Worm (Caenorhabditis elegans) whole organism, young adult: ENCODE results near the gene ugt-66.

Experiments used
- B0035.1 ChIP-seq: sonication (generic microtip); optimal IDR thresholded peaks from 2 replicates; lab custom pipeline; 2016; ENCODE audit warnings: missing genetic modification characterization, mild to moderate bottlenecking, missing compliant biosample characterization, missing genotype, missing genetic modification reagents
- C17E4.6 ChIP-seq: fragments of 200-800 bp; sonication (Bioruptor generic); IDR thresholded peaks from 2 replicates; pipeline ENCODE4 v1.3.6; 2022; ENCODE audit warnings: missing genetic modification reagents, missing genetic modification characterization, missing compliant biosample characterization
- D2030.7 ChIP-seq: fragments of 200-800 bp; sonication (Bioruptor generic); IDR thresholded peaks from 2 replicates; pipeline ENCODE4 v1.3.6; 2022; ENCODE audit warnings: missing genetic modification reagents, missing genetic modification characterization, missing compliant biosample characterization
- F10E7.11 ChIP-seq: sonication (generic microtip); optimal IDR thresholded peaks from 2 replicates; lab custom pipeline; 2017; ENCODE audit warnings: mild to moderate bottlenecking, missing genetic modification characterization, moderate library complexity, missing compliant biosample characterization
- F49E8.2 ChIP-seq: sonication (generic microtip); optimal IDR thresholded peaks from 3 replicates; lab custom pipeline; 2017; ENCODE audit warnings: missing genetic modification characterization, mild to moderate bottlenecking, missing compliant biosample characterization, antibody characterized with exemption, moderate library complexity; ENCODE audit not compliant: insufficient read depth
- F57C9.4 ChIP-seq: sonication (generic microtip); optimal IDR thresholded peaks from 2 replicates; lab custom pipeline; 2017; ENCODE audit warnings: mild to moderate bottlenecking, missing genetic modification characterization, missing compliant biosample characterization
- T26A5.8 ChIP-seq: sonication (generic microtip); optimal IDR thresholded peaks from 2 replicates; lab custom pipeline; 2016; ENCODE audit warnings: missing genetic modification characterization, missing compliant biosample characterization
- Y53G8AR.9 ChIP-seq: fragments of 200-800 bp; sonication (Bioruptor generic); conservative IDR thresholded peaks from 2 replicates; pipeline ENCODE4 v1.3.6; 2022; ENCODE audit warnings: missing genetic modification reagents, missing genetic modification characterization, missing compliant biosample characterization
- Y79H2A.3 ChIP-seq: fragments of 200-800 bp; sonication (Bioruptor generic); conservative IDR thresholded peaks from 2 replicates; pipeline ENCODE4 v1.3.6; 2022; ENCODE audit warnings: missing genetic modification reagents, missing genetic modification characterization, missing compliant biosample characterization
- athp-1 ChIP-seq: sonication (generic microtip); optimal IDR thresholded peaks from 2 replicates; lab custom pipeline; 2017; ENCODE audit warnings: mild to moderate bottlenecking, missing genetic modification characterization, missing compliant biosample characterization
- bed-1 ChIP-seq: fragments of 200-800 bp; sonication (Bioruptor generic); IDR thresholded peaks from 2 replicates; pipeline ENCODE4 v1.3.6; 2022; ENCODE audit warnings: missing genetic modification reagents, missing genetic modification characterization, missing compliant biosample characterization
- ccch-3 ChIP-seq: fragments of 200-800 bp; sonication (Bioruptor generic); optimal IDR thresholded peaks from 2 replicates; lab custom pipeline; 2018; ENCODE audit warnings: mild to moderate bottlenecking, missing genetic modification characterization, missing compliant biosample characterization
- cebp-1 ChIP-seq, 2 experiments: fragments of 200-800 bp in 1 of 2; sonication (Bioruptor generic) in 1 of 2; sonication (generic microtip) in 1 of 2; IDR thresholded peaks in 1 of 2; optimal IDR thresholded peaks in 1 of 2; 2 replicates each; pipeline versions ENCODE4 v1.3.6 to Lab custom; 2017 to 2022; ENCODE audit warnings: missing compliant biosample characterization in 2 of 2, missing genetic modification characterization in 2 of 2, mild to moderate bottlenecking in 1 of 2, missing genetic modification reagents in 1 of 2, moderate library complexity in 1 of 2
- ceh-40 ChIP-seq: fragments of 200-800 bp; sonication (Bioruptor generic); IDR thresholded peaks from 2 replicates; pipeline ENCODE4 v1.3.6; 2022; ENCODE audit warnings: missing genetic modification characterization, missing compliant biosample characterization
- ceh-79 ChIP-seq: sonication (generic microtip); optimal IDR thresholded peaks from 2 replicates; lab custom pipeline; 2017; ENCODE audit warnings: mild to moderate bottlenecking, missing genetic modification characterization, missing compliant biosample characterization
- egl-18 ChIP-seq: fragments of 200-800 bp; sonication (Bioruptor generic); IDR thresholded peaks from 2 replicates; pipeline ENCODE4 v1.3.6; 2022; ENCODE audit warnings: missing genetic modification reagents, missing genetic modification characterization, missing compliant biosample characterization
- ekl-4 ChIP-seq: fragments of 200-800 bp; sonication (Bioruptor generic); IDR thresholded peaks from 2 replicates; pipeline ENCODE4 v1.3.6; 2022; ENCODE audit warnings: missing genetic modification reagents, missing genetic modification characterization, missing compliant biosample characterization
- hlh-26 ChIP-seq: fragments of 200-800 bp; sonication (Bioruptor generic); conservative IDR thresholded peaks from 2 replicates; pipeline ENCODE4 v1.3.6; 2022; ENCODE audit warnings: missing genetic modification reagents, missing genetic modification characterization, missing compliant biosample characterization
- hmg-20 ChIP-seq: fragments of 200-800 bp; sonication (Bioruptor generic); IDR thresholded peaks from 2 replicates; pipeline ENCODE4 v1.3.6; 2022; ENCODE audit warnings: missing genetic modification reagents, missing genetic modification characterization, missing compliant biosample characterization
- let-607 ChIP-seq, 2 experiments: fragments of 200-800 bp in 1 of 2; sonication (Bioruptor generic) in 1 of 2; sonication (generic microtip) in 1 of 2; optimal IDR thresholded peaks; 2 replicates each; lab custom pipeline; 2016 to 2018; ENCODE audit warnings: mild to moderate bottlenecking in 2 of 2, missing compliant biosample characterization in 2 of 2, missing genetic modification characterization in 2 of 2, moderate library complexity in 2 of 2, missing genotype in 1 of 2
- lin-26 ChIP-seq: fragments of 200-800 bp; sonication (Bioruptor generic); IDR thresholded peaks from 2 replicates; pipeline ENCODE4 v1.3.6; 2022; ENCODE audit warnings: missing genetic modification reagents, missing genetic modification characterization, missing compliant biosample characterization
- lin-35 ChIP-seq, 3 experiments: fragments of 150-350 bp in 2 of 3; sonication (generic microtip) in 1 of 3; optimal IDR thresholded peaks; 2 replicates each; lab custom pipeline; 2014 to 2018; ENCODE audit warnings: missing biosample characterization in 3 of 3, missing genetic modification characterization in 3 of 3, missing genetic modification reagents in 3 of 3
- lsy-27 ChIP-seq: sonication (generic microtip); optimal IDR thresholded peaks from 2 replicates; lab custom pipeline; 2017; ENCODE audit warnings: missing genetic modification characterization, mild to moderate bottlenecking, missing compliant biosample characterization, antibody characterized with exemption, missing genotype, borderline replicate concordance; ENCODE audit not compliant: insufficient read depth
- madf-10 ChIP-seq: sonication (generic microtip); optimal IDR thresholded peaks from 2 replicates; lab custom pipeline; 2016; ENCODE audit warnings: mild to moderate bottlenecking, missing genetic modification characterization, missing compliant biosample characterization
- madf-3 ChIP-seq: fragments of 200-800 bp; sonication (Bioruptor generic); IDR thresholded peaks from 2 replicates; pipeline ENCODE4 v1.3.6; 2022; ENCODE audit warnings: missing genetic modification reagents, missing genetic modification characterization, missing compliant biosample characterization
- mcd-1 ChIP-seq: fragments of 200-800 bp; sonication (Bioruptor generic); IDR thresholded peaks from 2 replicates; pipeline ENCODE4 v1.3.6; 2022; ENCODE audit warnings: missing genetic modification reagents, missing genetic modification characterization, missing compliant biosample characterization
- nfya-2 ChIP-seq: fragments of 200-800 bp; sonication (Bioruptor generic); IDR thresholded peaks from 2 replicates; pipeline ENCODE4 v1.3.6; 2022; ENCODE audit warnings: missing genetic modification reagents, missing genetic modification characterization, missing compliant biosample characterization
- nhr-179 ChIP-seq: sonication (generic microtip); optimal IDR thresholded peaks from 2 replicates; lab custom pipeline; 2016; ENCODE audit warnings: mild to moderate bottlenecking, missing genetic modification characterization, missing compliant biosample characterization
- nhr-80 ChIP-seq: sonication (generic microtip); optimal IDR thresholded peaks from 2 replicates; lab custom pipeline; 2016; ENCODE audit warnings: missing genetic modification characterization, missing compliant biosample characterization
- nhr-90 ChIP-seq: sonication (generic microtip); optimal IDR thresholded peaks from 2 replicates; lab custom pipeline; 2016; ENCODE audit warnings: missing genotype, mild to moderate bottlenecking, missing genetic modification characterization, missing compliant biosample characterization
- pbrm-1 ChIP-seq: fragments of 200-800 bp; sonication (Bioruptor generic); IDR thresholded peaks from 2 replicates; pipeline ENCODE4 v1.3.6; 2022; ENCODE audit warnings: missing genetic modification reagents, missing genetic modification characterization, missing compliant biosample characterization
- snpc-4 ChIP-seq, 5 experiments: fragments of 150-350 bp in 1 of 5; sonication (generic microtip) in 4 of 5; optimal IDR thresholded peaks; 2 replicates each; lab custom pipeline; 2014 to 2018; ENCODE audit warnings: missing genetic modification characterization in 5 of 5, missing biosample characterization in 3 of 5, antibody characterized with exemption in 2 of 5, mild to moderate bottlenecking in 2 of 5, missing compliant biosample characterization in 2 of 5, missing genotype in 2 of 5, moderate library complexity in 2 of 5, missing genetic modification reagents in 1 of 5
- sptf-2 ChIP-seq: fragments of 200-800 bp; sonication (Bioruptor generic); optimal IDR thresholded peaks from 2 replicates; lab custom pipeline; 2018; ENCODE audit warnings: mild to moderate bottlenecking, missing genetic modification characterization, missing compliant biosample characterization
- tbp1 ChIP-seq: fragments of 200-800 bp; sonication (Bioruptor generic); optimal IDR thresholded peaks from 2 replicates; lab custom pipeline; 2018; ENCODE audit warnings: mild to moderate bottlenecking, missing genetic modification characterization, missing compliant biosample characterization
- tbx-9 ChIP-seq: sonication (generic microtip); optimal IDR thresholded peaks from 2 replicates; lab custom pipeline; 2016; ENCODE audit warnings: borderline replicate concordance, missing genetic modification characterization, inconsistent platforms, missing compliant biosample characterization
- tlf-1 ChIP-seq: fragments of 200-800 bp; sonication (Bioruptor generic); optimal IDR thresholded peaks from 2 replicates; lab custom pipeline; 2018; ENCODE audit warnings: mild to moderate bottlenecking, missing genetic modification characterization, missing compliant biosample characterization
- unc-62 ChIP-seq: fragments of 150-350 bp; optimal IDR thresholded peaks from 2 replicates; lab custom pipeline; 2014; ENCODE audit warnings: missing biosample characterization, missing genetic modification reagents, missing genetic modification characterization
- xnd-1 ChIP-seq: sonication (generic microtip); optimal IDR thresholded peaks from 2 replicates; lab custom pipeline; 2016; ENCODE audit warnings: missing genotype, missing genetic modification reagents, missing genetic modification characterization, missing compliant biosample characterization
- ztf-18 ChIP-seq: sonication (generic microtip); optimal IDR thresholded peaks from 2 replicates; lab custom pipeline; 2016; ENCODE audit warnings: missing genotype, mild to moderate bottlenecking, missing genetic modification characterization, missing compliant biosample characterization
- ztf-28 ChIP-seq: fragments of 200-800 bp; sonication (Bioruptor generic); IDR thresholded peaks from 2 replicates; pipeline ENCODE4 v1.3.6; 2022; ENCODE audit warnings: missing genetic modification reagents, missing genetic modification characterization, missing compliant biosample characterization

Gene ugt-66

ce11 chrIII:6164253-6164971, 30.0 kb downstream of the ugt-66 start, which contains the start of gene F42A10.9 (continued):
- no peak for TF ChIP-seq hlh-26
- peak; percentile 38; the same call in 1 of the 2 replicates for TF ChIP-seq pbrm-1
- TF ChIP-seq F57C9.4 (tag; lab: Kevin White, UChicago) = no peak
- no peak for TF ChIP-seq cebp-1 (GFP tag; IDR thresholded peaks at IDR 0.05; lab: Robert Waterston, UW)
- TF ChIP-seq cebp-1 (tag; optimal IDR thresholded peaks at IDR 0.05; lab: Kevin White, UChicago) = peak; percentile 59
- no peak for TF ChIP-seq ztf-28
- no peak for TF ChIP-seq lin-35 (GFP tag; optimal IDR thresholded peaks at IDR 0.05; lab: Kevin White, UChicago)
- TF ChIP-seq sptf-2 (GFP tag; lab: Kevin White, UChicago) = no peak
- peak; percentile 20 for TF ChIP-seq ztf-18
- TF ChIP-seq madf-10 (tag; lab: Kevin White, UChicago) = no peak
- TF ChIP-seq, all 124 proteins: peak for 16

ce11 chrIII:6163381-6163780, 31.0 kb downstream of the ugt-66 start:
- TF ChIP-seq ceh-79 (tag; lab: Kevin White, UChicago) (no peak), egl-18 (GFP tag; lab: Robert Waterston, UW) (no peak), unc-62 (GFP tag; lab: Kevin White, UChicago) (peak; percentile 52), ekl-4 (GFP tag; lab: Robert Waterston, UW) (no peak), let-607 (tag; optimal IDR thresholded peaks at IDR 0.05; lab: Kevin White, UChicago) (peak; percentile 77 to 94), F10E7.11 (tag; lab: Kevin White, UChicago) (no peak), nhr-80 (tag; lab: Kevin White, UChicago) (peak; percentile 60), tbp1 (GFP tag; lab: Kevin White, UChicago) (no peak), Y53G8AR.9 (no peak)

- 0 out of 2 replicates have a peak, but pooled peaks have one; percentile 56 for TF ChIP-seq ceh-40 (GFP tag; lab: Robert Waterston, UW)
- TF ChIP-seq let-607 (tag; optimal IDR thresholded peaks at IDR 0.05; lab: Kevin White, UChicago) = peak; percentile 48 to 68
- peak; percentile 8 for TF ChIP-seq tlf-1
- TF ChIP-seq nfya-2 = no peak
- TF ChIP-seq F49E8.2 (tag; lab: Kevin White, UChicago) = peak; percentile 60
- TF ChIP-seq T26A5.8 (tag; lab: Kevin White, UChicago) = peak; percentile 76
- peak; percentile 78 for TF ChIP-seq nhr-90 (tag; lab: Kevin White, UChicago)
- peak; percentile 62 for TF ChIP-seq mcd-1 (GFP tag; lab: Robert Waterston, UW)
- peak; percentile 87 for TF ChIP-seq D2030.7 (GFP tag; lab: Robert Waterston, UW)
- 0 out of 2 replicates have a peak, but pooled peaks have one; percentile 66 for TF ChIP-seq madf-3
- TF ChIP-seq athp-1 (tag; lab: Kevin White, UChicago) = peak; percentile 71
- no peak for TF ChIP-seq Y79H2A.3 (GFP tag; lab: Robert Waterston, UW)
- no peak for TF ChIP-seq nhr-179 (tag; lab: Kevin White, UChicago)
- TF ChIP-seq lsy-27 (tag; lab: Kevin White, UChicago) = peak; percentile 37
- peak; percentile 30 for TF ChIP-seq snpc-4 (GFP tag; optimal IDR thresholded peaks at IDR 0.05; lab: Kevin White, UChicago)
- TF ChIP-seq snpc-4 (tag; optimal IDR thresholded peaks at IDR 0.05; lab: Kevin White, UChicago) = peak in 3 of 4 experiments; percentile 21 to 65 (median 44)
- TF ChIP-seq ztf-18 = peak; percentile 72
- TF ChIP-seq ccch-3 (GFP tag; lab: Kevin White, UChicago) = no peak
- TF ChIP-seq xnd-1 (tag; lab: Kevin White, UChicago) = no peak
- 0 out of 2 replicates have a peak, but pooled peaks have one; percentile 41 for TF ChIP-seq C17E4.6 (GFP tag; lab: Robert Waterston, UW)
- peak; percentile 46; the same call in 1 of the 2 replicates for TF ChIP-seq hmg-20 (GFP tag; lab: Robert Waterston, UW)
- peak; percentile 88 for TF ChIP-seq lin-26 (GFP tag; lab: Robert Waterston, UW)
- no peak for TF ChIP-seq tbx-9
- no peak for TF ChIP-seq B0035.1 (tag; lab: Kevin White, UChicago)
- TF ChIP-seq Y53G8AR.9 = peak; percentile 68
- no peak for TF ChIP-seq sptf-2 (GFP tag; lab: Kevin White, UChicago)
- no peak for TF ChIP-seq bed-1 (GFP tag; lab: Robert Waterston, UW)
These were observed 35.5 kb downstream of the ugt-66 start, which contains the start of gene nfm-1 for ce11 chrIII:6158642-6159475. Gene nfm-1 (plus strand): TSS chrIII:6159453.
